In the genomic region with DNA sequence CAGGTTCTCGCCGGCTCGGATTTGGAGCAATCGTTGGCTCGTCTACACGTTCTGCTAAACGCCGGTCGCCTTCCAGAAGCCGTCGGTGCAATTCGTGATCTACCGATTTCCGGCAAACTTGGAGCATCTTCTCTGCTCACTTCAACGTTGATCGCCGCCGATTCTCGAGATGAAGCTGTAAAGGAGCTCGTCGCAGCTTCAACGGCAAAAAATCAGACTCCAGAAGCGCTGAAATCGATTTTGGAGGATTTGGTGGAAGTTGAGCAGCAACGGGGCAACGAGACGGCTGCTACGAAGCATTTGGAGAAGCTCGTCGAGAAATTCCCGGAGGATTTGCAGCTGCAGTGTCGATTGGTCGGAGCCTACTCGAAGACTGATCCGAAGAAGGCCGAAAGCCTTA, we compare ENCODE assay signal across 2 worm cellular contexts.
TF ChIP-seq lines count a peak whose summit lies in the region.

No protein-coding gene starts in this region.

TF ChIP-seq in whole organism, L4 larva, 104 proteins besides CTCF, POLR2A, EP300 and RAD21:
- TF ChIP-seq set-16 (GFP tag; IDR thresholded peaks at IDR 0.05; lab: Robert Waterston, UW) = peak; percentile 56
- TF ChIP-seq unc-130 (GFP tag; optimal IDR thresholded peaks at IDR 0.05; lab: Kevin White, UChicago) = no peak
TF ChIP-seq in whole organism, L4 larva: peak in this region for 1.

TF ChIP-seq in whole organism, young adult, 124 proteins besides CTCF, POLR2A, EP300 and RAD21:
- TF ChIP-seq nfyb-1 (GFP tag; IDR thresholded peaks at IDR 0.05; lab: Robert Waterston, UW) (no peak), zfh-2 (GFP tag; conservative IDR thresholded peaks at IDR 0.05; lab: Robert Waterston, UW) (peak; percentile 73), akir-1 (GFP tag; optimal IDR thresholded peaks at IDR 0.05; lab: Kevin White, UChicago) (no peak), ztf-28 (GFP tag; IDR thresholded peaks at IDR 0.05; lab: Robert Waterston, UW) (no peak), nhr-179 (tag; optimal IDR thresholded peaks at IDR 0.05; lab: Kevin White, UChicago) (no peak), F33H1.4 (GFP tag; IDR thresholded peaks at IDR 0.05; lab: Robert Waterston, UW) (no peak), F23B12.7 (tag; optimal IDR thresholded peaks at IDR 0.05; lab: Kevin White, UChicago; ENCODE audit: insufficient read depth) (no peak)
